Worm (Caenorhabditis elegans) whole organism, late embryonic: ENCODE data around the gene F54B11.11.

Experiments used
- C38D4.7 ChIP-seq: fragments of 200-800 bp; sonication (Bioruptor generic); optimal IDR thresholded peaks from 2 replicates; lab custom pipeline; 2018; ENCODE audit warnings: mild to moderate bottlenecking, missing genetic modification characterization, moderate library complexity, missing compliant biosample characterization
- F13H6.1 ChIP-seq: sonication (generic microtip); optimal IDR thresholded peaks from 2 replicates; lab custom pipeline; 2016; ENCODE audit warnings: missing genetic modification characterization, missing compliant biosample characterization
- K09A11.1 ChIP-seq: sonication (generic microtip); optimal IDR thresholded peaks from 2 replicates; lab custom pipeline; 2017; ENCODE audit warnings: antibody characterized with exemption, mild to moderate bottlenecking, missing genetic modification characterization, missing compliant biosample characterization; ENCODE audit not compliant: insufficient read depth
- T23F11.4 ChIP-seq: fragments of 200-800 bp; sonication (Bioruptor generic); optimal IDR thresholded peaks from 2 replicates; lab custom pipeline; 2018; ENCODE audit warnings: mild to moderate bottlenecking, missing genetic modification characterization, missing compliant biosample characterization
- ceh-18 ChIP-seq: sonication (generic microtip); optimal IDR thresholded peaks from 2 replicates; lab custom pipeline; 2016; ENCODE audit warnings: missing genetic modification characterization, missing compliant biosample characterization
- ceh-19 ChIP-seq: fragments of 200-800 bp; sonication (Bioruptor generic); optimal IDR thresholded peaks from 2 replicates; lab custom pipeline; 2018; ENCODE audit warnings: mild to moderate bottlenecking, missing genetic modification characterization, missing compliant biosample characterization
- ceh-2 ChIP-seq: sonication (generic microtip); optimal IDR thresholded peaks from 2 replicates; lab custom pipeline; 2016; ENCODE audit warnings: missing genotype, missing genetic modification characterization, missing compliant biosample characterization
- ceh-24 ChIP-seq: sonication (generic microtip); optimal IDR thresholded peaks from 2 replicates; lab custom pipeline; 2016; ENCODE audit warnings: mild to moderate bottlenecking, missing genetic modification characterization, missing compliant biosample characterization
- ceh-30 ChIP-seq: fragments of 150-350 bp; optimal IDR thresholded peaks from 2 replicates; lab custom pipeline; 2014; ENCODE audit warnings: missing biosample characterization, missing genetic modification characterization
- ceh-31 ChIP-seq: sonication (generic microtip); optimal IDR thresholded peaks from 2 replicates; lab custom pipeline; 2016; ENCODE audit warnings: missing genetic modification characterization, missing compliant biosample characterization
- ceh-34 ChIP-seq: sonication (generic microtip); optimal IDR thresholded peaks from 2 replicates; lab custom pipeline; 2016; ENCODE audit warnings: mild to moderate bottlenecking, missing genetic modification characterization, missing compliant biosample characterization
- ceh-45 ChIP-seq: fragments of 200-800 bp; sonication (Bioruptor generic); IDR thresholded peaks from 2 replicates; pipeline ENCODE4 v1.3.6; 2022; ENCODE audit warnings: missing genetic modification reagents, missing genetic modification characterization, missing compliant biosample characterization
- ceh-6 ChIP-seq: fragments of 200-800 bp; sonication (Bioruptor generic); optimal IDR thresholded peaks from 2 replicates; lab custom pipeline; 2018; ENCODE audit warnings: mild to moderate bottlenecking, missing genetic modification characterization, missing compliant biosample characterization
- dve-1 ChIP-seq: sonication (generic microtip); optimal IDR thresholded peaks from 2 replicates; lab custom pipeline; 2017; ENCODE audit warnings: antibody characterized with exemption, mild to moderate bottlenecking, missing genetic modification characterization, missing compliant biosample characterization
- elt-4 ChIP-seq: sonication (generic microtip); optimal IDR thresholded peaks from 2 replicates; lab custom pipeline; 2016; ENCODE audit warnings: missing genetic modification characterization, missing compliant biosample characterization
- eyg-1 ChIP-seq: sonication (generic microtip); optimal IDR thresholded peaks from 2 replicates; lab custom pipeline; 2016; ENCODE audit warnings: missing genotype, missing genetic modification characterization, missing compliant biosample characterization
- hlh-13 ChIP-seq: fragments of 200-800 bp; sonication (Bioruptor generic); optimal IDR thresholded peaks from 2 replicates; lab custom pipeline; 2018; ENCODE audit warnings: mild to moderate bottlenecking, missing genetic modification characterization, missing compliant biosample characterization
- hlh-30 ChIP-seq: sonication (generic microtip); optimal IDR thresholded peaks from 2 replicates; lab custom pipeline; 2017; ENCODE audit warnings: antibody characterized with exemption, missing genetic modification characterization, missing compliant biosample characterization; ENCODE audit not compliant: insufficient read depth
- hlh-6 ChIP-seq: sonication (generic microtip); optimal IDR thresholded peaks from 2 replicates; lab custom pipeline; 2016; ENCODE audit warnings: missing genotype, missing genetic modification characterization, missing compliant biosample characterization
- hlh-8 ChIP-seq: sonication (generic microtip); optimal IDR thresholded peaks from 2 replicates; lab custom pipeline; 2016; ENCODE audit warnings: missing genotype, missing genetic modification characterization, missing compliant biosample characterization
- lim-6 ChIP-seq: sonication (generic microtip); optimal IDR thresholded peaks from 2 replicates; lab custom pipeline; 2016; ENCODE audit warnings: missing genetic modification characterization, missing compliant biosample characterization
- lin-11 ChIP-seq: fragments of 200-800 bp; sonication (Bioruptor generic); optimal IDR thresholded peaks from 2 replicates; lab custom pipeline; 2018; ENCODE audit warnings: mild to moderate bottlenecking, missing genetic modification characterization, missing compliant biosample characterization
- nfya-1 ChIP-seq: sonication (generic microtip); optimal IDR thresholded peaks from 2 replicates; lab custom pipeline; 2017; ENCODE audit warnings: missing genetic modification characterization, mild to moderate bottlenecking, missing compliant biosample characterization, antibody characterized with exemption, moderate library complexity
- nhr-232 ChIP-seq: sonication (generic microtip); optimal IDR thresholded peaks from 2 replicates; lab custom pipeline; 2016; ENCODE audit warnings: missing genetic modification characterization, missing compliant biosample characterization
- odd-2 ChIP-seq: sonication (generic microtip); optimal IDR thresholded peaks from 2 replicates; lab custom pipeline; 2017; ENCODE audit warnings: antibody characterized with exemption, mild to moderate bottlenecking, missing genetic modification characterization, missing compliant biosample characterization
- pat-9 ChIP-seq: fragments of 200-800 bp; sonication (Bioruptor generic); optimal IDR thresholded peaks from 2 replicates; lab custom pipeline; 2018; ENCODE audit warnings: mild to moderate bottlenecking, missing genetic modification characterization, moderate library complexity, missing compliant biosample characterization
- pax-1 ChIP-seq: fragments of 150-350 bp; optimal IDR thresholded peaks from 2 replicates; lab custom pipeline; 2014; ENCODE audit warnings: missing biosample characterization, missing genetic modification characterization
- pha-2 ChIP-seq: sonication (generic microtip); optimal IDR thresholded peaks from 2 replicates; lab custom pipeline; 2017; ENCODE audit warnings: mild to moderate bottlenecking, missing genetic modification characterization, missing compliant biosample characterization
- pha-4 ChIP-seq: fragments of 150-350 bp; optimal IDR thresholded peaks from 2 replicates; lab custom pipeline; 2018; ENCODE audit warnings: missing biosample characterization, missing genetic modification reagents, missing genetic modification characterization
- pros-1 ChIP-seq: fragments of 150-350 bp; optimal IDR thresholded peaks from 2 replicates; lab custom pipeline; 2014; ENCODE audit warnings: missing biosample characterization, missing genetic modification reagents, missing genetic modification characterization
- rnt-1 ChIP-seq: sonication (generic microtip); optimal IDR thresholded peaks from 2 replicates; lab custom pipeline; 2016; ENCODE audit warnings: missing genetic modification characterization, missing compliant biosample characterization
- sdc-2 ChIP-seq: sonication (generic microtip); optimal IDR thresholded peaks from 2 replicates; lab custom pipeline; 2016; ENCODE audit warnings: missing genotype, missing genetic modification characterization, missing compliant biosample characterization
- syd-9 ChIP-seq: sonication (generic microtip); optimal IDR thresholded peaks from 2 replicates; lab custom pipeline; 2016; ENCODE audit warnings: mild to moderate bottlenecking, missing genetic modification characterization, moderate library complexity, missing compliant biosample characterization
- tbx-2 ChIP-seq: sonication (generic microtip); optimal IDR thresholded peaks from 2 replicates; lab custom pipeline; 2016; ENCODE audit warnings: missing genetic modification characterization, missing compliant biosample characterization
- ttx-3 ChIP-seq: sonication (generic microtip); optimal IDR thresholded peaks from 2 replicates; lab custom pipeline; 2016; ENCODE audit warnings: missing genetic modification reagents, missing genetic modification characterization, missing compliant biosample characterization
- unc-3 ChIP-seq, 2 experiments: fragments of 200-800 bp in 1 of 2; sonication (Bioruptor generic) in 1 of 2; sonication (generic microtip) in 1 of 2; conservative IDR thresholded peaks in 1 of 2; optimal IDR thresholded peaks in 1 of 2; 2 replicates each; pipeline versions ENCODE4 v1.3.6 to Lab custom; 2016 to 2022; ENCODE audit warnings: missing compliant biosample characterization in 2 of 2, missing genetic modification characterization in 2 of 2, missing genetic modification reagents in 1 of 2
- unc-42 ChIP-seq: sonication (generic microtip); optimal IDR thresholded peaks from 2 replicates; lab custom pipeline; 2016; ENCODE audit warnings: missing genotype, missing genetic modification characterization, missing compliant biosample characterization
- unc-55 ChIP-seq: sonication (generic microtip); optimal IDR thresholded peaks from 2 replicates; lab custom pipeline; 2017; ENCODE audit warnings: missing biosample characterization, missing genetic modification reagents, missing genetic modification characterization
- zip-5 ChIP-seq: sonication (generic microtip); optimal IDR thresholded peaks from 2 replicates; lab custom pipeline; 2016; ENCODE audit warnings: missing genetic modification characterization, missing compliant biosample characterization

Gene F54B11.11

DNA sequence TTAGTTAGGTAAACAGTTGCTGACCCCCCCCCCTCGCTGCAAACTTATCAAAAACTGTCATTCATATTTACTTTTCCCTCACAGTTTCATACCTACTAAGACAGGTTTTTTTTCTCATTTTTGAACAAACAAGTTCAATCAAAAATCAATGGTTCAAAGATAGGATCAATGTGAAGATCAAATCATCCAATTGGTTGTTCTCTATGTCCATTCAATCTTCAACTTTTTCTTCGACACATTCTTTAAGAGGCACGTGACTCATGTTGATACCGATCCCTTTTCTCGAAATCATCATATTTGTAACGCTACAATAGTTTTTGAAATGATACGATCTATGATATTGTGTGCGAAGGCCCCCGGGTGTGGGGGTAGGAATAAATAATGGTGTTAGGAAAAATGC is 38.9 kb upstream of the F54B11.11 start:
- no peak for TF ChIP-seq ceh-24 (tag; lab: Kevin White, UChicago)
- TF ChIP-seq eyg-1 (tag; lab: Kevin White, UChicago): no peak
- TF ChIP-seq hlh-8 (tag; lab: Kevin White, UChicago): no peak
- TF ChIP-seq nfya-1 (tag; lab: Kevin White, UChicago): no peak
- TF ChIP-seq ceh-19: no peak
- no peak for TF ChIP-seq C38D4.7 (GFP tag; lab: Kevin White, UChicago)
- no peak for TF ChIP-seq ceh-45 (GFP tag; lab: Robert Waterston, UW)
- no peak for TF ChIP-seq ceh-31 (tag; lab: Kevin White, UChicago)
- TF ChIP-seq pros-1 (tag; lab: Kevin White, UChicago): no peak
- TF ChIP-seq ceh-30 (tag; lab: Kevin White, UChicago): no peak
- TF ChIP-seq syd-9 (tag; lab: Kevin White, UChicago): no peak
- TF ChIP-seq K09A11.1 (tag; lab: Kevin White, UChicago): no peak
- TF ChIP-seq lim-6 (tag; lab: Kevin White, UChicago): no peak
- TF ChIP-seq ceh-2 (tag; lab: Kevin White, UChicago): no peak
- no peak for TF ChIP-seq pha-4 (tag; lab: Kevin White, UChicago)
- no peak for TF ChIP-seq pha-2 (tag; lab: Kevin White, UChicago)
- no peak for TF ChIP-seq F13H6.1 (tag; lab: Kevin White, UChicago)
- TF ChIP-seq zip-5 (tag; lab: Kevin White, UChicago): no peak

DNA sequence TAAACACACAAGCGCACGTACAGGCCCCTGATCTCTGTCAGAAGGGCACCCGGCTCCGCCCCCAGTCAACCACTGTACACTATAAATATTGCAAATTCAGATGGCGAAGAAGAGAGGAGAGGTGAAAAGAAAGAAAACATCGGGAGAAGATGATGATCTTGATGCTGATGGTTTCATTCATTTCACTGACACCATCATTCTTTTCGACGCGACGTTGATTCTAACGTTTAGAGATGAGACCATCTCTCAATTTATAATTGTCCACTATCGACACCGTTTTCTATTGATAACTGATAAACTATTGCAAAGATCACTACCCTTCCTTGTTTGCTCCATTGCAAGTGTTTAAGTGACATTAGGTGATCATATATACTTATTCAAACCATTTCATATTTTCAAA is 37.2 kb upstream of the F54B11.11 start:
- peak; percentile 15 for TF ChIP-seq dve-1 (tag; lab: Kevin White, UChicago)
- no peak for TF ChIP-seq pha-2 (tag; lab: Kevin White, UChicago)

- TF ChIP-seq lin-11 (tag; lab: Kevin White, UChicago) (no peak), odd-2 (tag; lab: Kevin White, UChicago) (no peak), lim-6 (tag; lab: Kevin White, UChicago) (no peak), tbx-2 (tag; lab: Kevin White, UChicago) (no peak), unc-55 (GFP tag; lab: Kevin White, UChicago) (no peak), unc-42 (tag; lab: Kevin White, UChicago) (no peak), pax-1 (no peak), pat-9 (tag; lab: Kevin White, UChicago) (no peak), ttx-3 (tag; lab: Kevin White, UChicago) (no peak), elt-4 (no peak)
Observed at ce11 chrX:13542236-13542635, 36.3 kb upstream of the F54B11.11 start, which contains the start of gene cah-4. Gene cah-4, plus strand, starts transcription at chrX:13542574.

DNA sequence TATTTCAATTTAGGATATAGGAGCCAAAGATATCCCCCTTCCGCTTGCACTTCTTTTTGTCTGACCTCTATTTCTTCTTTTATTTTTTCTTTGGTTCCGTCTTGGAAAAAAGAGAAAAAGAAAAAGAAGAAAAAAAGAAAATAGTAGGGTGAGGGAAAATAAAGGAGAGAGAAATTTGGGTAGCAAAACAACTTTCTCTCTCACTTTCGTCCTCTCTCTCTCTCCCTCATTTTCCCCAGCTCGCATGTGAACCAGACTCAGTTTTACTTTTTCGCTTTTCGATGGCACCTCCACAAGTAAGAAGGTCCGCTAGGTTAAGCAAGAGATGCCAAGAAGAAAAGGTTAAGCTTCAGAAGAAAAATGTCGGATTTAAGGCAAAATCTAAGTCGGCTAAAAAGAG is 35.8 kb upstream of the F54B11.11 start:
- TF ChIP-seq ceh-6: no peak
- TF ChIP-seq unc-55 (GFP tag; lab: Kevin White, UChicago): peak; percentile 5
- TF ChIP-seq, all 69 proteins: peak for 1

- TF ChIP-seq rnt-1 (tag; lab: Kevin White, UChicago): no peak
- TF ChIP-seq lim-6 (tag; lab: Kevin White, UChicago): no peak
Observed at ce11 chrX:13543350-13543749, 35.2 kb upstream of the F54B11.11 start.

ce11 chrX:13544544-13545021 is 34.0 kb upstream of the F54B11.11 start:
- TF ChIP-seq hlh-6 (tag; lab: Kevin White, UChicago) (no peak), hlh-13 (GFP tag; lab: Kevin White, UChicago) (no peak), hlh-30 (tag; lab: Kevin White, UChicago) (no peak), ceh-34 (tag; lab: Kevin White, UChicago) (no peak), lim-6 (tag; lab: Kevin White, UChicago) (no peak), T23F11.4 (no peak), ceh-18 (tag; lab: Kevin White, UChicago) (no peak), dve-1 (tag; lab: Kevin White, UChicago) (no peak), odd-2 (tag; lab: Kevin White, UChicago) (no peak), syd-9 (tag; lab: Kevin White, UChicago) (no peak), nfya-1 (tag; lab: Kevin White, UChicago) (no peak), ceh-6 (no peak), C38D4.7 (GFP tag; lab: Kevin White, UChicago) (no peak), sdc-2 (tag; lab: Kevin White, UChicago) (no peak), nhr-232 (tag; lab: Kevin White, UChicago) (no peak), unc-3 (GFP tag; conservative IDR thresholded peaks at IDR 0.05; lab: Robert Waterston, UW) (no peak), unc-3 (tag; optimal IDR thresholded peaks at IDR 0.05; lab: Kevin White, UChicago) (no peak), pat-9 (tag; lab: Kevin White, UChicago) (no peak), ceh-24 (tag; lab: Kevin White, UChicago) (no peak)
